Worm (Caenorhabditis elegans): ENCODE data around the gene ZC443.3.

DNA sequence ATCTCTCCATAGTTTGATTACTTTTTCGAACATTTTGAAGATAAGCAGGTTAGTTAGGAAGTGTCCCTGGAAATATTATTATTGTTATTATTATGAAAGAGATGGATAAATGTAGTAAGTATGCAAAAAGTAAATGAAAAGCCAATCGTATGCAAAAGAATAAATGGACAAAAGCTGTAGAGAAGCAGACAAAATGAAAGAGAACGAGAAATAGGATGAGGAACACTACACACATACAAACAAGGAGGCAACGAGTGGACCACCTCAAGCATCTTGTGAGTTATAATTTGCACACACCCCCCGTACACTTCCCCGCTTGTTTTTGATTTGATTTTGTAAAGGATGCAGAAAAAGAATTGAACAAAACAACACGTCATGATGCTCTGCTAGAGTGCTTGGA lies 2.8 kb downstream of the ZC443.3 start, which contains the start of gene ZC443.2:
- no peak for TF ChIP-seq attf-4 (tag; optimal IDR thresholded peaks at IDR 0.05)
- TF ChIP-seq lin-39 (tag; optimal IDR thresholded peaks at IDR 0.05): no peak

Measured in whole organism, L4 larva.